Worm (Caenorhabditis elegans) whole organism, L2 larva: ENCODE results near the gene enpp-1.

Experiments
- F13H6.1 ChIP-seq: sonication (generic microtip); optimal IDR thresholded peaks from 2 replicates; lab custom pipeline; 2016; ENCODE audit warnings: missing genetic modification characterization, missing compliant biosample characterization
- R02D3.7 ChIP-seq: fragments of 150-350 bp; optimal IDR thresholded peaks from 2 replicates; lab custom pipeline; 2014; ENCODE audit warnings: missing biosample characterization, missing genetic modification characterization
- ZK546.5 ChIP-seq: sonication (generic microtip); optimal IDR thresholded peaks from 2 replicates; lab custom pipeline; 2017; ENCODE audit warnings: missing biosample characterization, missing genetic modification characterization
- alr-1 ChIP-seq: fragments of 150-350 bp; optimal IDR thresholded peaks from 2 replicates; lab custom pipeline; 2014; ENCODE audit warnings: missing biosample characterization, missing genetic modification characterization
- ama-1 ChIP-seq: fragments of 150-350 bp; optimal IDR thresholded peaks from 2 replicates; lab custom pipeline; 2018; ENCODE audit warnings: inconsistent platforms
- blmp-1 ChIP-seq: sonication (generic microtip); optimal IDR thresholded peaks from 2 replicates; lab custom pipeline; 2017; ENCODE audit warnings: missing genetic modification characterization, mild to moderate bottlenecking, missing compliant biosample characterization, antibody characterized with exemption, moderate library complexity; ENCODE audit not compliant: insufficient read depth
- ceh-82 ChIP-seq: fragments of 150-350 bp; optimal IDR thresholded peaks from 2 replicates; lab custom pipeline; 2014; ENCODE audit warnings: missing biosample characterization, missing genetic modification characterization
- crh-2 ChIP-seq: sonication (generic microtip); optimal IDR thresholded peaks from 2 replicates; lab custom pipeline; 2017; ENCODE audit warnings: missing biosample characterization, missing genetic modification characterization
- dmd-4 ChIP-seq: sonication (generic microtip); optimal IDR thresholded peaks from 2 replicates; lab custom pipeline; 2017; ENCODE audit warnings: missing biosample characterization, missing genetic modification characterization
- egl-27 ChIP-seq: sonication (generic microtip); optimal IDR thresholded peaks from 3 replicates; lab custom pipeline; 2017; ENCODE audit warnings: missing biosample characterization, missing genetic modification reagents, missing genetic modification characterization
- elt-1 ChIP-seq: fragments of 150-350 bp; optimal IDR thresholded peaks from 2 replicates; lab custom pipeline; 2014; ENCODE audit warnings: missing biosample characterization, missing genetic modification characterization
- fos-1 ChIP-seq: fragments of 150-350 bp; optimal IDR thresholded peaks from 2 replicates; lab custom pipeline; 2014; ENCODE audit warnings: missing biosample characterization, missing genetic modification characterization
- gmeb-1 ChIP-seq: fragments of 150-350 bp; optimal IDR thresholded peaks from 2 replicates; lab custom pipeline; 2014; ENCODE audit warnings: missing biosample characterization, missing genetic modification characterization
- lin-11 ChIP-seq: fragments of 150-350 bp; sonication (generic microtip); optimal IDR thresholded peaks from 2 replicates; lab custom pipeline; 2014; ENCODE audit warnings: missing biosample characterization, missing genetic modification characterization, inconsistent platforms, mixed read lengths
- lin-13 ChIP-seq: fragments of 150-350 bp; optimal IDR thresholded peaks from 2 replicates; lab custom pipeline; 2014; ENCODE audit warnings: missing biosample characterization, missing genetic modification reagents, missing genetic modification characterization
- lin-39 ChIP-seq: fragments of 150-350 bp; optimal IDR thresholded peaks from 2 replicates; lab custom pipeline; 2014; ENCODE audit warnings: missing biosample characterization, missing genetic modification reagents, missing genetic modification characterization
- lsy-2 ChIP-seq, 2 experiments: fragments of 150-350 bp in 1 of 2; sonication (generic microtip) in 1 of 2; optimal IDR thresholded peaks; 2 replicates each; lab custom pipeline; 2014 to 2017; ENCODE audit warnings: missing biosample characterization in 2 of 2, missing genetic modification characterization in 2 of 2
- mdl-1 ChIP-seq, 2 experiments: fragments of 150-350 bp in 1 of 2; sonication (generic microtip) in 1 of 2; optimal IDR thresholded peaks; 2 replicates each; lab custom pipeline; 2017; ENCODE audit warnings: missing biosample characterization in 2 of 2, missing genetic modification characterization in 2 of 2
- nhr-10 ChIP-seq: sonication (generic microtip); optimal IDR thresholded peaks from 2 replicates; lab custom pipeline; 2017; ENCODE audit warnings: missing biosample characterization, missing genetic modification characterization
- nhr-129 ChIP-seq: fragments of 150-350 bp; optimal IDR thresholded peaks from 2 replicates; lab custom pipeline; 2014; ENCODE audit warnings: missing biosample characterization, missing genetic modification characterization
- nhr-21 ChIP-seq: fragments of 150-350 bp; optimal IDR thresholded peaks from 2 replicates; lab custom pipeline; 2014; ENCODE audit warnings: missing biosample characterization, missing genetic modification characterization
- nhr-23 ChIP-seq: fragments of 150-350 bp; optimal IDR thresholded peaks from 2 replicates; lab custom pipeline; 2014; ENCODE audit warnings: missing biosample characterization, missing genetic modification reagents, missing genetic modification characterization
- nhr-25 ChIP-seq: fragments of 150-350 bp; sonication (generic microtip); optimal IDR thresholded peaks from 3 replicates; lab custom pipeline; 2014; ENCODE audit warnings: missing biosample characterization, missing genetic modification characterization
- sma-3 ChIP-seq: sonication (generic microtip); optimal IDR thresholded peaks from 2 replicates; lab custom pipeline; 2016; ENCODE audit warnings: missing genetic modification reagents, missing genetic modification characterization, missing compliant biosample characterization
- sma-9 ChIP-seq, 2 experiments: fragments of 150-350 bp in 1 of 2; sonication (generic microtip) in 1 of 2; optimal IDR thresholded peaks; 2 replicates each; lab custom pipeline; 2014 to 2016; ENCODE audit warnings: missing genetic modification characterization in 2 of 2, mild to moderate bottlenecking in 1 of 2, missing biosample characterization in 1 of 2, missing compliant biosample characterization in 1 of 2, missing genetic modification reagents in 1 of 2, moderate library complexity in 1 of 2
- snpc-4 ChIP-seq: fragments of 150-350 bp; optimal IDR thresholded peaks from 2 replicates; lab custom pipeline; 2014; ENCODE audit warnings: missing biosample characterization, missing genetic modification characterization
- unc-39 ChIP-seq: fragments of 150-350 bp; optimal IDR thresholded peaks from 2 replicates; lab custom pipeline; 2014; ENCODE audit warnings: missing biosample characterization, missing genetic modification characterization
- unc-55 ChIP-seq: fragments of 150-350 bp; sonication (generic microtip); optimal IDR thresholded peaks from 3 replicates; lab custom pipeline; 2014; ENCODE audit warnings: missing biosample characterization, missing genetic modification reagents, missing genetic modification characterization
- unc-62 ChIP-seq: fragments of 150-350 bp; optimal IDR thresholded peaks from 2 replicates; lab custom pipeline; 2014; ENCODE audit warnings: missing biosample characterization, missing genetic modification reagents, missing genetic modification characterization
- ztf-11 ChIP-seq: sonication (generic microtip); optimal IDR thresholded peaks from 2 replicates; lab custom pipeline; 2017; ENCODE audit warnings: missing biosample characterization, missing genetic modification characterization
- ztf-4 ChIP-seq: fragments of 150-350 bp; optimal IDR thresholded peaks from 2 replicates; lab custom pipeline; 2014; ENCODE audit warnings: missing biosample characterization, missing genetic modification characterization

The enpp-1 gene

ce11 chrV:12091759-12092158 is 39.5 kb upstream of the enpp-1 start, which contains the start of gene nhr-206:
nhr-206 (plus strand) TSS chrV:12092006.
- TF ChIP-seq R02D3.7 (tag; lab: Kevin White, UChicago) (no peak), F13H6.1 (tag; lab: Kevin White, UChicago) (peak; percentile 7), crh-2 (tag; lab: Kevin White, UChicago) (peak; percentile 67), ZK546.5 (tag; lab: Kevin White, UChicago) (no peak), ztf-11 (tag; lab: Kevin White, UChicago) (no peak), unc-55 (GFP tag; lab: Kevin White, UChicago) (no peak), blmp-1 (no peak), lsy-2 (tag; optimal IDR thresholded peaks at IDR 0.05; lab: Kevin White, UChicago) (no peak), egl-27 (tag; lab: Kevin White, UChicago) (no peak), lin-39 (tag; lab: Kevin White, UChicago) (no peak), fos-1 (tag; lab: Kevin White, UChicago) (peak; percentile 85), nhr-21 (tag; lab: Kevin White, UChicago) (no peak), nhr-25 (tag; lab: Kevin White, UChicago) (peak; percentile 12), lin-13 (GFP tag; lab: Kevin White, UChicago) (no peak), elt-1 (tag; lab: Kevin White, UChicago) (no peak), sma-3 (GFP tag; lab: Kevin White, UChicago) (peak; percentile 21), nhr-129 (peak; percentile 71), alr-1 (tag; lab: Kevin White, UChicago) (no peak), dmd-4 (tag; lab: Kevin White, UChicago) (no peak), sma-9 (GFP tag; optimal IDR thresholded peaks at IDR 0.05; lab: Kevin White, UChicago) (peak; percentile 56), sma-9 (tag; optimal IDR thresholded peaks at IDR 0.05; lab: Kevin White, UChicago) (no peak), ceh-82 (tag; lab: Kevin White, UChicago) (no peak), nhr-10 (tag; lab: Kevin White, UChicago) (no peak)

- no peak for TF ChIP-seq ZK546.5 (tag; lab: Kevin White, UChicago)
- no peak for TF ChIP-seq lsy-2 (tag; optimal IDR thresholded peaks at IDR 0.05; lab: Kevin White, UChicago)
- peak; percentile 11 for TF ChIP-seq sma-9 (GFP tag; optimal IDR thresholded peaks at IDR 0.05; lab: Kevin White, UChicago)
- TF ChIP-seq sma-9 (tag; optimal IDR thresholded peaks at IDR 0.05; lab: Kevin White, UChicago), result no peak
- TF ChIP-seq mdl-1 (tag; optimal IDR thresholded peaks at IDR 0.05; lab: Kevin White, UChicago), result no peak
- TF ChIP-seq unc-39 (tag; lab: Kevin White, UChicago), result no peak
- TF ChIP-seq nhr-21 (tag; lab: Kevin White, UChicago), result no peak
- no peak for TF ChIP-seq lin-11 (tag; lab: Kevin White, UChicago)
- TF ChIP-seq fos-1 (tag; lab: Kevin White, UChicago), result peak; percentile 11
- no peak for TF ChIP-seq nhr-25 (tag; lab: Kevin White, UChicago)
- TF ChIP-seq F13H6.1 (tag; lab: Kevin White, UChicago), result no peak
- no peak for TF ChIP-seq snpc-4 (tag; lab: Kevin White, UChicago)
- no peak for TF ChIP-seq ztf-4 (tag; lab: Kevin White, UChicago)
- TF ChIP-seq gmeb-1 (tag; lab: Kevin White, UChicago), result no peak
- no peak for TF ChIP-seq ama-1 (lab: Kevin White, UChicago)
- TF ChIP-seq nhr-23 (tag; lab: Kevin White, UChicago), result no peak
Observed at ce11 chrV:12094030-12094429, 37.2 kb upstream of the enpp-1 start, which contains the start of gene nhr-208. nhr-208 (plus strand) TSS chrV:12094317.

ce11 chrV:12095865-12096264 is 35.4 kb upstream of the enpp-1 start, which contains the start of gene nhr-207:
nhr-207 (plus strand) TSS chrV:12096146.
- TF ChIP-seq unc-62 (GFP tag; lab: Kevin White, UChicago) (no peak), nhr-129 (peak; percentile 9), elt-1 (tag; lab: Kevin White, UChicago) (no peak), sma-9 (GFP tag; optimal IDR thresholded peaks at IDR 0.05; lab: Kevin White, UChicago) (peak; percentile 60), sma-9 (tag; optimal IDR thresholded peaks at IDR 0.05; lab: Kevin White, UChicago) (no peak), ama-1 (lab: Kevin White, UChicago) (no peak), fos-1 (tag; lab: Kevin White, UChicago) (peak; percentile 72), alr-1 (tag; lab: Kevin White, UChicago) (no peak)
- TF ChIP-seq, all 48 proteins: peak for 3

ce11 chrV:12098123-12098522 is 33.1 kb upstream of the enpp-1 start, which contains the start of gene nhr-209:
nhr-209 (plus strand) TSS chrV:12098149.
- TF ChIP-seq egl-27 (tag; lab: Kevin White, UChicago), result no peak
